Worm (Caenorhabditis elegans) whole organism, late embryonic: ENCODE results near the gene tmem-132.
A peak's percentile ranks its signal among the peaks of the same experiment; 100 is the strongest.
"Not testable (repeated sequence)": the region's sequence is repeated elsewhere in the genome, so short reads cannot be mapped to it uniquely, and the experiment has no call there.

Source experiments
- C38D4.7 ChIP-seq: fragments of 200-800 bp; sonication (Bioruptor generic); optimal IDR thresholded peaks from 2 replicates; lab custom pipeline; 2018; ENCODE audit warnings: mild to moderate bottlenecking, missing genetic modification characterization, moderate library complexity, missing compliant biosample characterization
- F13H6.1 ChIP-seq: sonication (generic microtip); optimal IDR thresholded peaks from 2 replicates; lab custom pipeline; 2016; ENCODE audit warnings: missing genetic modification characterization, missing compliant biosample characterization
- K09A11.1 ChIP-seq: sonication (generic microtip); optimal IDR thresholded peaks from 2 replicates; lab custom pipeline; 2017; ENCODE audit warnings: antibody characterized with exemption, mild to moderate bottlenecking, missing genetic modification characterization, missing compliant biosample characterization; ENCODE audit not compliant: insufficient read depth
- ceh-14 ChIP-seq: sonication (generic microtip); optimal IDR thresholded peaks from 2 replicates; lab custom pipeline; 2016; ENCODE audit warnings: missing genotype, missing genetic modification characterization, missing compliant biosample characterization
- ceh-18 ChIP-seq: sonication (generic microtip); optimal IDR thresholded peaks from 2 replicates; lab custom pipeline; 2016; ENCODE audit warnings: missing genetic modification characterization, missing compliant biosample characterization
- ceh-24 ChIP-seq: sonication (generic microtip); optimal IDR thresholded peaks from 2 replicates; lab custom pipeline; 2016; ENCODE audit warnings: mild to moderate bottlenecking, missing genetic modification characterization, missing compliant biosample characterization
- ceh-30 ChIP-seq: fragments of 150-350 bp; optimal IDR thresholded peaks from 2 replicates; lab custom pipeline; 2014; ENCODE audit warnings: missing biosample characterization, missing genetic modification characterization
- ceh-45 ChIP-seq: fragments of 200-800 bp; sonication (Bioruptor generic); IDR thresholded peaks from 2 replicates; pipeline ENCODE4 v1.3.6; 2022; ENCODE audit warnings: missing genetic modification reagents, missing genetic modification characterization, missing compliant biosample characterization
- ceh-48 ChIP-seq: sonication (generic microtip); optimal IDR thresholded peaks from 2 replicates; lab custom pipeline; 2016; ENCODE audit warnings: missing genetic modification characterization, inconsistent platforms, missing compliant biosample characterization
- ceh-6 ChIP-seq: fragments of 200-800 bp; sonication (Bioruptor generic); optimal IDR thresholded peaks from 2 replicates; lab custom pipeline; 2018; ENCODE audit warnings: mild to moderate bottlenecking, missing genetic modification characterization, missing compliant biosample characterization
- dmd-4 ChIP-seq: sonication (generic microtip); optimal IDR thresholded peaks from 2 replicates; lab custom pipeline; 2016; ENCODE audit warnings: borderline replicate concordance, missing genetic modification characterization, missing compliant biosample characterization
- dve-1 ChIP-seq: sonication (generic microtip); optimal IDR thresholded peaks from 2 replicates; lab custom pipeline; 2017; ENCODE audit warnings: antibody characterized with exemption, mild to moderate bottlenecking, missing genetic modification characterization, missing compliant biosample characterization
- elt-2 ChIP-seq: sonication (generic microtip); optimal IDR thresholded peaks from 2 replicates; lab custom pipeline; 2016; ENCODE audit warnings: missing genetic modification reagents, missing genetic modification characterization, missing compliant biosample characterization
- eyg-1 ChIP-seq: sonication (generic microtip); optimal IDR thresholded peaks from 2 replicates; lab custom pipeline; 2016; ENCODE audit warnings: missing genotype, missing genetic modification characterization, missing compliant biosample characterization
- fax-1 ChIP-seq: sonication (generic microtip); optimal IDR thresholded peaks from 2 replicates; lab custom pipeline; 2016; ENCODE audit warnings: missing genotype, missing genetic modification characterization, missing compliant biosample characterization
- fkh-6 ChIP-seq: sonication (generic microtip); optimal IDR thresholded peaks from 2 replicates; lab custom pipeline; 2016; ENCODE audit warnings: missing genetic modification characterization, missing compliant biosample characterization
- gmeb-2 ChIP-seq: sonication (generic microtip); optimal IDR thresholded peaks from 2 replicates; lab custom pipeline; 2016; ENCODE audit warnings: missing genetic modification characterization, inconsistent platforms, missing compliant biosample characterization
- hlh-15 ChIP-seq: sonication (generic microtip); optimal IDR thresholded peaks from 2 replicates; lab custom pipeline; 2016; ENCODE audit warnings: missing genetic modification characterization, missing compliant biosample characterization
- hlh-6 ChIP-seq: sonication (generic microtip); optimal IDR thresholded peaks from 2 replicates; lab custom pipeline; 2016; ENCODE audit warnings: missing genotype, missing genetic modification characterization, missing compliant biosample characterization
- nhr-11 ChIP-seq: fragments of 150-350 bp; optimal IDR thresholded peaks from 2 replicates; lab custom pipeline; 2014; ENCODE audit warnings: missing biosample characterization, missing genetic modification characterization
- nhr-232 ChIP-seq: sonication (generic microtip); optimal IDR thresholded peaks from 2 replicates; lab custom pipeline; 2016; ENCODE audit warnings: missing genetic modification characterization, missing compliant biosample characterization
- npax-4 ChIP-seq: sonication (generic microtip); optimal IDR thresholded peaks from 2 replicates; lab custom pipeline; 2016; ENCODE audit warnings: missing genetic modification characterization, missing compliant biosample characterization
- pax-1 ChIP-seq: fragments of 150-350 bp; optimal IDR thresholded peaks from 2 replicates; lab custom pipeline; 2014; ENCODE audit warnings: missing biosample characterization, missing genetic modification characterization
- pha-2 ChIP-seq: sonication (generic microtip); optimal IDR thresholded peaks from 2 replicates; lab custom pipeline; 2017; ENCODE audit warnings: mild to moderate bottlenecking, missing genetic modification characterization, missing compliant biosample characterization
- ref-2 ChIP-seq: sonication (generic microtip); optimal IDR thresholded peaks from 2 replicates; lab custom pipeline; 2016; ENCODE audit warnings: missing genetic modification characterization, missing compliant biosample characterization
- sdc-2 ChIP-seq: sonication (generic microtip); optimal IDR thresholded peaks from 2 replicates; lab custom pipeline; 2016; ENCODE audit warnings: missing genotype, missing genetic modification characterization, missing compliant biosample characterization
- unc-3 ChIP-seq, 2 experiments: fragments of 200-800 bp in 1 of 2; sonication (Bioruptor generic) in 1 of 2; sonication (generic microtip) in 1 of 2; conservative IDR thresholded peaks in 1 of 2; optimal IDR thresholded peaks in 1 of 2; 2 replicates each; pipeline versions ENCODE4 v1.3.6 to Lab custom; 2016 to 2022; ENCODE audit warnings: missing compliant biosample characterization in 2 of 2, missing genetic modification characterization in 2 of 2, missing genetic modification reagents in 1 of 2
- unc-42 ChIP-seq: sonication (generic microtip); optimal IDR thresholded peaks from 2 replicates; lab custom pipeline; 2016; ENCODE audit warnings: missing genotype, missing genetic modification characterization, missing compliant biosample characterization
- zip-5 ChIP-seq: sonication (generic microtip); optimal IDR thresholded peaks from 2 replicates; lab custom pipeline; 2016; ENCODE audit warnings: missing genetic modification characterization, missing compliant biosample characterization
- ztf-16 ChIP-seq: sonication (generic microtip); optimal IDR thresholded peaks from 2 replicates; lab custom pipeline; 2017; ENCODE audit warnings: missing genetic modification characterization, missing compliant biosample characterization

Gene tmem-132

ce11 chrIII:2699363-2699762 is 17.1 kb downstream of the tmem-132 start, which contains the start of gene cox-6B:
Gene cox-6B, plus strand, starts transcription at chrIII:2699663.
- not testable (repeated sequence) for TF ChIP-seq elt-2; C38D4.7; gmeb-2 (tag; lab: Kevin White, UChicago)
- TF ChIP-seq, all 69 proteins: peak for 0; not testable (repeated sequence) for 69

DNA sequence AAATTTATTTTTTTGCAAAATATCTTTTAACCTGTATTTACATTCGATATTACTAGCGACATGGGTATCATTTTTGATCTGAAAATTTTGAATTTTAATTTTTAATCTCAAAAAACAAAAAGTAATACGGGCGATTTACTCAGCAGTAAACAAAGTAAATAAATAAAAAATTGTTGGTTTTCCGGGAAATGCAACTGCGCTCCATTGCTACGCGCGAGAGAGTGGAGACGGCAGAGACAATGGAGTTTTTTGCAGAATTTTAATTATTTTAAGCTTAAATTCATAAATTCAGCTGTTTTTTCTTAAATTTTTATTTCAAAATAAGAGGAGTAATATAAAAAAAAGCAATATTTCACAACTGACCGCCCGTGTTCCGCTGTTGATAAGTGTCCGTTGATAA is 17.7 kb downstream of the tmem-132 start, which contains the start of gene slc-30A9:
Gene slc-30A9, minus strand, starts transcription at position 78 of the 400 bp plus-strand sequence.
- no peak for TF ChIP-seq unc-3 (GFP tag; conservative IDR thresholded peaks at IDR 0.05; lab: Robert Waterston, UW)
- TF ChIP-seq unc-3 (tag; optimal IDR thresholded peaks at IDR 0.05; lab: Kevin White, UChicago), result no peak
- no peak for TF ChIP-seq ceh-14 (tag; lab: Kevin White, UChicago)
- TF ChIP-seq F13H6.1 (tag; lab: Kevin White, UChicago), result no peak
- TF ChIP-seq unc-42 (tag; lab: Kevin White, UChicago), result peak; percentile 9
- TF ChIP-seq, all 69 proteins: peak for 1

- TF ChIP-seq dmd-4 (tag; lab: Kevin White, UChicago) (no peak), elt-2 (peak; percentile 71)
Observed at ce11 chrIII:2687412-2687811, 29.0 kb downstream of the tmem-132 start.

- no peak for TF ChIP-seq unc-3 (GFP tag; conservative IDR thresholded peaks at IDR 0.05; lab: Robert Waterston, UW)
- no peak for TF ChIP-seq unc-3 (tag; optimal IDR thresholded peaks at IDR 0.05; lab: Kevin White, UChicago)
- no peak for TF ChIP-seq sdc-2 (tag; lab: Kevin White, UChicago)
- peak; percentile 79 for TF ChIP-seq unc-42 (tag; lab: Kevin White, UChicago)
Observed at ce11 chrIII:2686663-2687062, 29.8 kb downstream of the tmem-132 start.

ce11 chrIII:2686064-2686463 is 30.4 kb downstream of the tmem-132 start, which contains the start of the genes Y71H2AL.2, Y71H2AL.4 and pbo-1:
Gene Y71H2AL.2, plus strand, starts transcription at chrIII:2686364.
Gene Y71H2AL.4, plus strand, starts transcription at chrIII:2686408.
Gene pbo-1, minus strand, starts transcription at chrIII:2686463.
- TF ChIP-seq ceh-30 (tag; lab: Kevin White, UChicago) (no peak), nhr-11 (no peak), npax-4 (tag; lab: Kevin White, UChicago) (no peak), hlh-6 (tag; lab: Kevin White, UChicago) (no peak), ref-2 (tag; lab: Kevin White, UChicago) (no peak), nhr-232 (no peak), fax-1 (tag; lab: Kevin White, UChicago) (no peak), ceh-45 (GFP tag; lab: Robert Waterston, UW) (no peak), eyg-1 (tag; lab: Kevin White, UChicago) (no peak), ceh-14 (tag; lab: Kevin White, UChicago) (no peak), hlh-15 (tag; lab: Kevin White, UChicago) (no peak), pax-1 (no peak), fkh-6 (tag; lab: Kevin White, UChicago) (no peak), zip-5 (no peak), pha-2 (tag; lab: Kevin White, UChicago) (no peak), ztf-16 (tag; lab: Kevin White, UChicago) (no peak), ceh-18 (tag; lab: Kevin White, UChicago) (no peak), ceh-6 (no peak), ceh-48 (tag; lab: Kevin White, UChicago) (no peak), ceh-24 (no peak)

- no peak for TF ChIP-seq K09A11.1 (tag; lab: Kevin White, UChicago)
- TF ChIP-seq ceh-18 (tag; lab: Kevin White, UChicago), result no peak
- peak; percentile 97 for TF ChIP-seq dve-1 (tag; lab: Kevin White, UChicago)
- TF ChIP-seq, all 69 proteins: peak for 1
Observed at ce11 chrIII:2683403-2683802, 33.0 kb downstream of the tmem-132 start.
